1 worm cellular context compared by ENCODE assay signal in genomic region chrIV:4712376-4712775, ce11.
A peak's percentile ranks its signal among the peaks of the same experiment; 100 is the strongest.
TF ChIP-seq lines count a peak whose summit lies in the region.

TSS of gene yars-2 (minus strand) at chrIV:4712624.

TF ChIP-seq in whole organism, L1 larva, 84 proteins besides CTCF, POLR2A, EP300 and RAD21 (continued from another document):
- TF ChIP-seq C34B4.2 (tag; optimal IDR thresholded peaks at IDR 0.05; lab: Kevin White, UChicago) (no peak), egl-27 (tag; optimal IDR thresholded peaks at IDR 0.05; lab: Kevin White, UChicago) (no peak), isw-1 (GFP tag; IDR thresholded peaks at IDR 0.05; lab: Robert Waterston, UW) (no peak), aha-1 (tag; optimal IDR thresholded peaks at IDR 0.05; lab: Kevin White, UChicago) (no peak), mef-2 (tag; optimal IDR thresholded peaks at IDR 0.05; lab: Kevin White, UChicago) (no peak), Y116A8C.19 (tag; optimal IDR thresholded peaks at IDR 0.05; lab: Kevin White, UChicago; ENCODE audit: borderline replicate concordance) (no peak), nhr-77 (tag; optimal IDR thresholded peaks at IDR 0.05; lab: Kevin White, UChicago) (no peak), dpl-1 (GFP tag; optimal IDR thresholded peaks at IDR 0.05; lab: Kevin White, UChicago) (peak in 1 of 3 experiments; percentile 42), lin-14 (GFP tag; optimal IDR thresholded peaks at IDR 0.05; lab: Kevin White, UChicago) (no peak), blmp-1 (tag; optimal IDR thresholded peaks at IDR 0.05; lab: Kevin White, UChicago) (no peak), mab-9 (GFP tag; IDR thresholded peaks at IDR 0.05; lab: Robert Waterston, UW) (no peak), fkh-10 (GFP tag; optimal IDR thresholded peaks at IDR 0.05; lab: Kevin White, UChicago) (no peak), nhr-47 (tag; optimal IDR thresholded peaks at IDR 0.05; lab: Kevin White, UChicago) (peak; percentile 42), efl-1 (optimal IDR thresholded peaks at IDR 0.05; lab: Kevin White, UChicago) (peak; percentile 4 to 26), efl-1 (GFP tag; optimal IDR thresholded peaks at IDR 0.05 in 1 of 2; lab: Kevin White, UChicago) (no peak), ets-5 (GFP tag; IDR thresholded peaks at IDR 0.05; lab: Robert Waterston, UW) (no peak), nhr-11 (tag; optimal IDR thresholded peaks at IDR 0.05; lab: Kevin White, UChicago) (no peak), ztf-11 (tag; optimal IDR thresholded peaks at IDR 0.05; lab: Kevin White, UChicago) (peak in 1 of 2 experiments; percentile 6), swsn-7 (tag; optimal IDR thresholded peaks at IDR 0.05; lab: Kevin White, UChicago) (no peak), unc-62 (GFP tag; optimal IDR thresholded peaks at IDR 0.05; lab: Kevin White, UChicago) (no peak), aly-2 (tag; optimal IDR thresholded peaks at IDR 0.05; lab: Kevin White, UChicago) (no peak), sox-4 (tag; optimal IDR thresholded peaks at IDR 0.05; lab: Kevin White, UChicago) (no peak), ceh-82 (tag; optimal IDR thresholded peaks at IDR 0.05; lab: Kevin White, UChicago) (no peak), C16A3.4 (tag; optimal IDR thresholded peaks at IDR 0.05; lab: Kevin White, UChicago) (no peak), hpl-2 (GFP tag; optimal IDR thresholded peaks at IDR 0.05; lab: Kevin White, UChicago) (no peak), nhr-84 (tag; optimal IDR thresholded peaks at IDR 0.05; lab: Kevin White, UChicago) (no peak), lsy-2 (tag; optimal IDR thresholded peaks at IDR 0.05; lab: Kevin White, UChicago) (peak; percentile 20 to 48), ceh-8 (GFP tag; optimal IDR thresholded peaks at IDR 0.05; lab: Kevin White, UChicago) (no peak), fkh-4 (tag; optimal IDR thresholded peaks at IDR 0.05; lab: Kevin White, UChicago; ENCODE audit: borderline replicate concordance) (no peak), vab-15 (tag; optimal IDR thresholded peaks at IDR 0.05; lab: Kevin White, UChicago) (no peak), nhr-237 (tag; optimal IDR thresholded peaks at IDR 0.05; lab: Kevin White, UChicago) (no peak), pag-3 (tag; optimal IDR thresholded peaks at IDR 0.05; lab: Kevin White, UChicago; ENCODE audit: borderline replicate concordance, insufficient read depth) (no peak), C04F5.9 (tag; optimal IDR thresholded peaks at IDR 0.05; lab: Kevin White, UChicago) (no peak), ceh-63 (GFP tag; optimal IDR thresholded peaks at IDR 0.05; lab: Kevin White, UChicago) (no peak), egl-13 (tag; optimal IDR thresholded peaks at IDR 0.05; lab: Kevin White, UChicago) (no peak), unc-30 (tag; optimal IDR thresholded peaks at IDR 0.05; lab: Kevin White, UChicago) (no peak), zip-4 (GFP tag; optimal IDR thresholded peaks at IDR 0.05; lab: Kevin White, UChicago) (no peak), skn-1 (tag; optimal IDR thresholded peaks at IDR 0.05; lab: Kevin White, UChicago) (no peak), dsc-1 (tag; optimal IDR thresholded peaks at IDR 0.05; lab: Kevin White, UChicago) (no peak), fkh-8 (tag; optimal IDR thresholded peaks at IDR 0.05; lab: Kevin White, UChicago) (no peak), unc-98 (GFP tag; IDR thresholded peaks at IDR 0.05; lab: Robert Waterston, UW) (no peak), mep-1 (tag; optimal IDR thresholded peaks at IDR 0.05; lab: Kevin White, UChicago) (no peak), snu-23 (GFP tag; optimal IDR thresholded peaks at IDR 0.05; lab: Kevin White, UChicago) (no peak), snpc-4 (tag; optimal IDR thresholded peaks at IDR 0.05; lab: Kevin White, UChicago) (no peak), ces-1 (GFP tag; optimal IDR thresholded peaks at IDR 0.05; lab: Kevin White, UChicago) (no peak), grh-1 (GFP tag; IDR thresholded peaks at IDR 0.05; lab: Robert Waterston, UW) (no peak), nhr-12 (tag; optimal IDR thresholded peaks at IDR 0.05; lab: Kevin White, UChicago) (no peak), irx-1 (tag; optimal IDR thresholded peaks at IDR 0.05; lab: Kevin White, UChicago) (no peak), pqm-1 (tag; optimal IDR thresholded peaks at IDR 0.05; lab: Kevin White, UChicago) (no peak), nhr-28 (tag; optimal IDR thresholded peaks at IDR 0.05; lab: Kevin White, UChicago) (no peak), ceh-90 (tag; optimal IDR thresholded peaks at IDR 0.05; lab: Kevin White, UChicago) (peak; percentile 71), elt-2 (tag; optimal IDR thresholded peaks at IDR 0.05; lab: Kevin White, UChicago) (no peak), ama-1 (optimal IDR thresholded peaks at IDR 0.05; lab: Kevin White, UChicago) (no peak), alr-1 (tag; optimal IDR thresholded peaks at IDR 0.05; lab: Kevin White, UChicago; ENCODE audit: borderline replicate concordance) (no peak), jun-1 (tag; optimal IDR thresholded peaks at IDR 0.05; lab: Kevin White, UChicago) (no peak), sptf-1 (tag; optimal IDR thresholded peaks at IDR 0.05; lab: Kevin White, UChicago) (no peak), pax-3 (tag; optimal IDR thresholded peaks at IDR 0.05; lab: Kevin White, UChicago) (no peak), xbp-1 (tag; optimal IDR thresholded peaks at IDR 0.05; lab: Kevin White, UChicago) (peak; percentile 10), mdl-1 (tag; optimal IDR thresholded peaks at IDR 0.05; lab: Kevin White, UChicago) (no peak), rnt-1 (tag; optimal IDR thresholded peaks at IDR 0.05; lab: Kevin White, UChicago) (peak; percentile 73), zag-1 (tag; optimal IDR thresholded peaks at IDR 0.05; lab: Kevin White, UChicago) (no peak), lin-13 (GFP tag; optimal IDR thresholded peaks at IDR 0.05; lab: Kevin White, UChicago) (no peak), nhr-76 (tag; optimal IDR thresholded peaks at IDR 0.05; lab: Kevin White, UChicago) (no peak), efl-3 (GFP tag; optimal IDR thresholded peaks at IDR 0.05; lab: Kevin White, UChicago) (no peak), tlp-1 (tag; optimal IDR thresholded peaks at IDR 0.05; lab: Kevin White, UChicago) (no peak), tbx-2 (tag; optimal IDR thresholded peaks at IDR 0.05; lab: Kevin White, UChicago) (peak; percentile 20)
